Worm (Caenorhabditis elegans): ENCODE data around the gene str-38.
"Not testable (repeated sequence)": the region's sequence is repeated elsewhere in the genome, so short reads cannot be mapped to it uniquely, and the experiment has no call there.

str-38 gene

ce11 chrV:15769072-15769471 lies 37.0 kb upstream of the str-38 start, which contains the start of gene F57A10.4 (continued):
- no peak for TF ChIP-seq Y56A3A.18 (GFP tag; IDR thresholded peaks at IDR 0.05)
- no peak for TF ChIP-seq F39B2.1 (GFP tag; IDR thresholded peaks at IDR 0.05)
- TF ChIP-seq mcd-1 (GFP tag; IDR thresholded peaks at IDR 0.05) = peak; percentile 36; the same call in 1 of the 2 replicates
- no peak for TF ChIP-seq aptf-2 (GFP tag; conservative IDR thresholded peaks at IDR 0.05)
- no peak for TF ChIP-seq nhr-27 (tag; optimal IDR thresholded peaks at IDR 0.05)
- peak; percentile 45 for TF ChIP-seq efl-1 (GFP tag; optimal IDR thresholded peaks at IDR 0.05)
- TF ChIP-seq ekl-4 (GFP tag; IDR thresholded peaks at IDR 0.05) = no peak

- 0 out of 2 replicates have a peak, but pooled peaks have one; percentile 37 for TF ChIP-seq lir-1 (GFP tag; conservative IDR thresholded peaks at IDR 0.05)
- 0 out of 2 replicates have a peak, but pooled peaks have one; percentile 30 for TF ChIP-seq B0336.3 (GFP tag; IDR thresholded peaks at IDR 0.05)
- TF ChIP-seq sea-2 (GFP tag; IDR thresholded peaks at IDR 0.05) = 0 out of 2 replicates have a peak, but pooled peaks have one; percentile 60
- TF ChIP-seq nhr-120 (GFP tag; IDR thresholded peaks at IDR 0.05) = peak; percentile 86; the same call in 1 of the 2 replicates
- TF ChIP-seq hrde-1 (tag; optimal IDR thresholded peaks at IDR 0.05; ENCODE audit: borderline replicate concordance) = peak; percentile 17
- not testable (repeated sequence) for TF ChIP-seq rpc-1 (optimal IDR thresholded peaks at IDR 0.05); cebp-1 (tag; optimal IDR thresholded peaks at IDR 0.05)
- peak; percentile 61 for TF ChIP-seq rpc-1 (tag; optimal IDR thresholded peaks at IDR 0.05)
- TF ChIP-seq nhr-90 (tag; optimal IDR thresholded peaks at IDR 0.05) = peak; percentile 19
- peak; percentile 79 for TF ChIP-seq mcd-1 (GFP tag; IDR thresholded peaks at IDR 0.05)
- TF ChIP-seq madf-3 (GFP tag; IDR thresholded peaks at IDR 0.05) = peak; percentile 81
- TF ChIP-seq Y95B8A.8 (GFP tag; IDR thresholded peaks at IDR 0.05) = peak; percentile 69; the same call in 1 of the 2 replicates
- peak; percentile 53 for TF ChIP-seq B0019.2 (GFP tag; conservative IDR thresholded peaks at IDR 0.05)
- peak; percentile 85 for TF ChIP-seq ekl-4 (GFP tag; IDR thresholded peaks at IDR 0.05)
- 0 out of 2 replicates have a peak, but pooled peaks have one; percentile 35 for TF ChIP-seq attf-3 (GFP tag; conservative IDR thresholded peaks at IDR 0.05)
- TF ChIP-seq Y56A3A.18 (GFP tag; IDR thresholded peaks at IDR 0.05) = peak; percentile 66
- TF ChIP-seq madf-6 (GFP tag; IDR thresholded peaks at IDR 0.05) = peak; percentile 79
- TF ChIP-seq attf-6 (GFP tag; IDR thresholded peaks at IDR 0.05) = peak; percentile 89
- TF ChIP-seq hsf-1 (GFP tag; IDR thresholded peaks at IDR 0.05) = peak; percentile 69
- peak; percentile 84; the same call in 1 of the 2 replicates for TF ChIP-seq bed-1 (GFP tag; IDR thresholded peaks at IDR 0.05)
- TF ChIP-seq mes-4 (tag; optimal IDR thresholded peaks at IDR 0.05) = peak; percentile 22
- TF ChIP-seq ztf-28 (GFP tag; IDR thresholded peaks at IDR 0.05) = peak; percentile 77; the same call in 1 of the 2 replicates
- peak; percentile 94; the same call in 1 of the 2 replicates for TF ChIP-seq cebp-2 (GFP tag; IDR thresholded peaks at IDR 0.05)
- TF ChIP-seq hmg-1.2 (GFP tag; IDR thresholded peaks at IDR 0.05) = peak; percentile 65
- peak; percentile 60 for TF ChIP-seq B0261.1 (tag; optimal IDR thresholded peaks at IDR 0.05)
- 0 out of 2 replicates have a peak, but pooled peaks have one; percentile 40 for TF ChIP-seq ceh-40 (GFP tag; IDR thresholded peaks at IDR 0.05)
- peak; percentile 75 for TF ChIP-seq hmg-20 (GFP tag; IDR thresholded peaks at IDR 0.05)
- TF ChIP-seq tbp1 (GFP tag; optimal IDR thresholded peaks at IDR 0.05) = peak; percentile 82
- peak; percentile 99 for TF ChIP-seq lin-26 (GFP tag; IDR thresholded peaks at IDR 0.05)
- TF ChIP-seq Y53G8AR.9 (GFP tag; conservative IDR thresholded peaks at IDR 0.05) = peak; percentile 84
- peak; percentile 91 for TF ChIP-seq ceh-58 (GFP tag; IDR thresholded peaks at IDR 0.05)
- TF ChIP-seq egl-44 (GFP tag; IDR thresholded peaks at IDR 0.05) = peak; percentile 95
- TF ChIP-seq pbrm-1 (GFP tag; IDR thresholded peaks at IDR 0.05) = peak; percentile 76
- 0 out of 2 replicates have a peak, but pooled peaks have one; percentile 19 for TF ChIP-seq ceh-91 (GFP tag; IDR thresholded peaks at IDR 0.05)
- peak; percentile 59 for TF ChIP-seq cebp-1 (GFP tag; IDR thresholded peaks at IDR 0.05)
- peak; percentile 84 for TF ChIP-seq C17E4.6 (GFP tag; IDR thresholded peaks at IDR 0.05)
- peak; percentile 74 for TF ChIP-seq ceh-100 (GFP tag; IDR thresholded peaks at IDR 0.05)
- TF ChIP-seq rcor-1 (GFP tag; IDR thresholded peaks at IDR 0.05) = peak; percentile 80
- peak; percentile 72; the same call in 1 of the 2 replicates for TF ChIP-seq ztf-25 (GFP tag; IDR thresholded peaks at IDR 0.05)
- peak; percentile 80 for TF ChIP-seq ztf-18 (tag; optimal IDR thresholded peaks at IDR 0.05)
- TF ChIP-seq aptf-3 (GFP tag; IDR thresholded peaks at IDR 0.05) = peak; percentile 95; the same call in 1 of the 2 replicates
- peak; percentile 76 for TF ChIP-seq Y53F4B.3 (GFP tag; IDR thresholded peaks at IDR 0.05)
- peak; percentile 41; the same call in 1 of the 2 replicates for TF ChIP-seq egrh-3 (GFP tag; IDR thresholded peaks at IDR 0.05)
- peak; percentile 74 for TF ChIP-seq F39B2.1 (GFP tag; IDR thresholded peaks at IDR 0.05)
Measured at ce11 chrV:15767385-15767784, 35.3 kb upstream of the str-38 start.
